Fruit fly (Drosophila melanogaster) whole organism, embryonic: Measurements from ENCODE around the gene run.

Experiments
- Ada2b ChIP-seq: fragments of 200-800 bp; sonication (Bioruptor generic); IDR thresholded peaks from 2 replicates; pipeline ENCODE4 v1.3.6; 2022; ENCODE audit warnings: missing biosample characterization, missing genetic modification characterization
- B-H1 ChIP-seq: fragments of 200-800 bp; sonication (Bioruptor generic); IDR thresholded peaks from 3 replicates; pipeline ENCODE4 v1.3.6; 2022; ENCODE audit warnings: missing biosample characterization, missing genetic modification characterization
- Blimp-1 ChIP-seq: fragments of 200-800 bp; sonication (Bioruptor generic); optimal IDR thresholded peaks from 3 replicates; lab custom pipeline; 2018; ENCODE audit warnings: missing biosample characterization, missing genetic modification characterization, mild to moderate bottlenecking, moderate library complexity, missing genetic modification reagents
- CG10565 ChIP-seq: fragments of 200-800 bp; sonication (Bioruptor generic); optimal IDR thresholded peaks from 3 replicates; lab custom pipeline; 2016; ENCODE audit warnings: missing biosample characterization, mild to moderate bottlenecking, missing genetic modification characterization
- CG10654 ChIP-seq: fragments of 200-800 bp; sonication (Bioruptor generic); optimal IDR thresholded peaks from 2 replicates; lab custom pipeline; 2016; ENCODE audit warnings: missing biosample characterization, missing genetic modification characterization
- CG11560 ChIP-seq: fragments of 200-800 bp; sonication (Bioruptor generic); IDR thresholded peaks from 3 replicates; pipeline ENCODE4 v1.3.6; 2022; ENCODE audit warnings: missing biosample characterization, missing genetic modification characterization
- CG11696 ChIP-seq: fragments of 200-800 bp; sonication (Bioruptor generic); IDR thresholded peaks from 2 replicates; pipeline ENCODE4 v1.3.6; 2022; ENCODE audit warnings: missing biosample characterization, missing genetic modification characterization
- CG12104 ChIP-seq: fragments of 200-800 bp; sonication (Bioruptor generic); optimal IDR thresholded peaks from 3 replicates; lab custom pipeline; 2016; ENCODE audit warnings: missing biosample characterization, missing genetic modification characterization
- CG13894 ChIP-seq: fragments of 200-800 bp; sonication (Bioruptor generic); optimal IDR thresholded peaks from 3 replicates; lab custom pipeline; 2018; ENCODE audit warnings: missing biosample characterization, mild to moderate bottlenecking, missing genetic modification characterization, moderate library complexity
- CG15269 ChIP-seq: fragments of 200-800 bp; sonication (Bioruptor generic); optimal IDR thresholded peaks from 2 replicates; lab custom pipeline; 2018; ENCODE audit warnings: missing biosample characterization, mild to moderate bottlenecking, missing genetic modification characterization, moderate library complexity
- CG17359 ChIP-seq: fragments of 200-800 bp; sonication (Bioruptor generic); optimal IDR thresholded peaks from 3 replicates; lab custom pipeline; 2018; ENCODE audit warnings: missing biosample characterization, mild to moderate bottlenecking, missing genetic modification characterization, moderate library complexity
- CG17385 ChIP-seq: fragments of 200-800 bp; sonication (Bioruptor generic); optimal IDR thresholded peaks from 3 replicates; lab custom pipeline; 2018; ENCODE audit warnings: missing biosample characterization, mild to moderate bottlenecking, missing genetic modification characterization
- CG17802 ChIP-seq: fragments of 200-800 bp; sonication (Bioruptor generic); optimal IDR thresholded peaks from 2 replicates; lab custom pipeline; 2018; ENCODE audit warnings: missing biosample characterization, mild to moderate bottlenecking, missing genetic modification characterization, moderate library complexity
- CG18764 ChIP-seq: fragments of 200-800 bp; sonication (Bioruptor generic); optimal IDR thresholded peaks from 3 replicates; lab custom pipeline; 2016; ENCODE audit warnings: missing biosample characterization, missing genetic modification characterization
- CG3281 ChIP-seq: fragments of 200-800 bp; sonication (Bioruptor generic); optimal IDR thresholded peaks from 3 replicates; lab custom pipeline; 2017; ENCODE audit warnings: missing biosample characterization, mild to moderate bottlenecking, missing genetic modification characterization
- CG3838 ChIP-seq: fragments of 200-800 bp; sonication (Bioruptor generic); optimal IDR thresholded peaks from 3 replicates; lab custom pipeline; 2016; ENCODE audit warnings: missing biosample characterization, missing genetic modification characterization
- CG5180 ChIP-seq: fragments of 200-800 bp; sonication (Bioruptor generic); optimal IDR thresholded peaks from 3 replicates; lab custom pipeline; 2017; ENCODE audit warnings: missing biosample characterization, missing genetic modification characterization, mild to moderate bottlenecking, moderate library complexity, missing genetic modification reagents
- CG5953 ChIP-seq: fragments of 200-800 bp; sonication (Bioruptor generic); IDR thresholded peaks from 2 replicates; pipeline ENCODE4 v1.3.6; 2022; ENCODE audit warnings: missing biosample characterization, missing genetic modification characterization
- CG8281 ChIP-seq: fragments of 200-800 bp; sonication (Bioruptor generic); optimal IDR thresholded peaks from 2 replicates; lab custom pipeline; 2018; ENCODE audit warnings: missing biosample characterization, mild to moderate bottlenecking, missing genetic modification characterization, moderate library complexity
- CHES-1-like ChIP-seq: fragments of 200-800 bp; sonication (Bioruptor generic); optimal IDR thresholded peaks from 2 replicates; lab custom pipeline; 2016; ENCODE audit warnings: missing biosample characterization, missing genetic modification characterization
- CrebB ChIP-seq: fragments of 200-800 bp; sonication (Bioruptor generic); optimal IDR thresholded peaks from 3 replicates; lab custom pipeline; 2018; ENCODE audit warnings: missing biosample characterization, mild to moderate bottlenecking, missing genetic modification characterization
- Dek ChIP-seq: fragments of 200-800 bp; sonication (Bioruptor generic); optimal IDR thresholded peaks from 3 replicates; lab custom pipeline; 2019; ENCODE audit warnings: missing biosample characterization, mild to moderate bottlenecking, missing genetic modification characterization, moderate library complexity
- Dip2 ChIP-seq: fragments of 200-800 bp; sonication (Bioruptor generic); IDR thresholded peaks from 2 replicates; pipeline ENCODE4 v1.3.6; 2022; ENCODE audit warnings: missing biosample characterization, missing genetic modification characterization
- Ets65A ChIP-seq: fragments of 200-800 bp; sonication (Bioruptor generic); peaks from one replicate; lab custom pipeline; 2016; ENCODE audit warnings: missing biosample characterization, missing genetic modification characterization
- GATAe ChIP-seq: fragments of 200-800 bp; sonication (Bioruptor generic); conservative IDR thresholded peaks from 2 replicates; pipeline ENCODE4 v1.3.6; 2022; ENCODE audit warnings: missing biosample characterization, missing genetic modification characterization
- Hey ChIP-seq: fragments of 200-800 bp; sonication (Bioruptor generic); optimal IDR thresholded peaks from 3 replicates; lab custom pipeline; 2018; ENCODE audit warnings: missing biosample characterization, mild to moderate bottlenecking, missing genetic modification characterization
- Hmx ChIP-seq: fragments of 200-800 bp; sonication (Bioruptor generic); optimal IDR thresholded peaks from 2 replicates; lab custom pipeline; 2016; ENCODE audit warnings: missing biosample characterization, missing genetic modification characterization
- Mrtf ChIP-seq: fragments of 200-800 bp; sonication (Bioruptor generic); IDR thresholded peaks from 3 replicates; pipeline ENCODE4 v1.3.6; 2022; ENCODE audit warnings: missing biosample characterization, missing genetic modification characterization
- Opbp ChIP-seq: fragments of 200-800 bp; sonication (Bioruptor generic); IDR thresholded peaks from 3 replicates; pipeline ENCODE4 v1.3.6; 2022; ENCODE audit warnings: missing biosample characterization, missing genetic modification characterization; ENCODE audit not compliant: partially characterized antibody
- Optix ChIP-seq: fragments of 200-800 bp; sonication (Bioruptor generic); IDR thresholded peaks from 3 replicates; pipeline ENCODE4 v1.3.6; 2022; ENCODE audit warnings: missing biosample characterization, missing genetic modification characterization
- PHDP ChIP-seq: fragments of 200-800 bp; sonication (Bioruptor generic); optimal IDR thresholded peaks from 3 replicates; lab custom pipeline; 2018; ENCODE audit warnings: missing biosample characterization, mild to moderate bottlenecking, missing genetic modification characterization, moderate library complexity
- Side ChIP-seq: fragments of 200-800 bp; sonication (Bioruptor generic); optimal IDR thresholded peaks from 2 replicates; lab custom pipeline; 2016; ENCODE audit warnings: missing biosample characterization, missing genetic modification characterization
- Sox100B ChIP-seq: fragments of 200-800 bp; sonication (Bioruptor generic); optimal IDR thresholded peaks from 3 replicates; lab custom pipeline; 2018; ENCODE audit warnings: missing biosample characterization, mild to moderate bottlenecking, missing genetic modification characterization
- Tbp ChIP-seq: fragments of >200 bp; optimal IDR thresholded peaks from 2 replicates; lab custom pipeline; 2018; ENCODE audit warnings: missing biosample characterization, missing genetic modification characterization
- ab ChIP-seq: fragments of 200-800 bp; sonication (Bioruptor generic); optimal IDR thresholded peaks from 2 replicates; lab custom pipeline; 2016; ENCODE audit warnings: missing biosample characterization, missing genetic modification characterization
- ato ChIP-seq: fragments of 200-800 bp; sonication (Bioruptor generic); IDR thresholded peaks from 2 replicates; pipeline ENCODE4 v1.3.6; 2022; ENCODE audit warnings: missing biosample characterization, missing genetic modification characterization; ENCODE audit not compliant: partially characterized antibody
- cad ChIP-seq: fragments of >200 bp; optimal IDR thresholded peaks from 2 replicates; lab custom pipeline; 2017; ENCODE audit warnings: missing biosample characterization, missing genetic modification characterization
- ci ChIP-seq: fragments of 200-800 bp; sonication (Bioruptor generic); IDR thresholded peaks from 3 replicates; pipeline ENCODE4 v1.3.6; 2022; ENCODE audit warnings: missing biosample characterization, missing genetic modification characterization
- emc ChIP-seq: fragments of 200-800 bp; sonication (Bioruptor generic); optimal IDR thresholded peaks from 2 replicates; lab custom pipeline; 2016; ENCODE audit warnings: missing biosample characterization, missing genetic modification characterization
- ewg ChIP-seq: fragments of 200-800 bp; sonication (Bioruptor generic); optimal IDR thresholded peaks from 3 replicates; lab custom pipeline; 2017; ENCODE audit warnings: mild to moderate bottlenecking, missing biosample characterization, missing genetic modification reagents, missing genetic modification characterization
- gsb-n ChIP-seq: fragments of 200-800 bp; sonication (Bioruptor generic); optimal IDR thresholded peaks from 3 replicates; lab custom pipeline; 2018; ENCODE audit warnings: missing biosample characterization, mild to moderate bottlenecking, missing genetic modification characterization
- jing ChIP-seq: fragments of 200-800 bp; sonication (Bioruptor generic); optimal IDR thresholded peaks from 2 replicates; lab custom pipeline; 2018; ENCODE audit warnings: missing biosample characterization, mild to moderate bottlenecking, missing genetic modification characterization
- maf-S ChIP-seq: fragments of 200-800 bp; sonication (Bioruptor generic); optimal IDR thresholded peaks from 2 replicates; lab custom pipeline; 2016; ENCODE audit warnings: missing biosample characterization, missing genetic modification characterization
- odd ChIP-seq: fragments of 200-800 bp; sonication (Bioruptor generic); optimal IDR thresholded peaks from 2 replicates; lab custom pipeline; 2017; ENCODE audit warnings: missing biosample characterization, mild to moderate bottlenecking, missing genetic modification characterization
- otp ChIP-seq: fragments of 200-800 bp; sonication (Bioruptor generic); IDR thresholded peaks from 3 replicates; pipeline ENCODE4, ENCODE4 v1.3.6; 2022; ENCODE audit warnings: missing biosample characterization, missing genetic modification characterization
- rib ChIP-seq: fragments of 200-800 bp; sonication (Bioruptor generic); IDR thresholded peaks from 2 replicates; pipeline ENCODE4 v1.3.6; 2022; ENCODE audit warnings: missing biosample characterization, missing genetic modification characterization
- sens ChIP-seq: fragments of 200-800 bp; sonication (Bioruptor generic); peaks from one replicate; lab custom pipeline; 2016; ENCODE audit warnings: missing biosample characterization, missing genetic modification characterization
- sob ChIP-seq: fragments of 200-800 bp; sonication (Bioruptor generic); IDR thresholded peaks from 2 replicates; pipeline ENCODE4 v1.3.6; 2022; ENCODE audit warnings: missing biosample characterization, missing genetic modification characterization
- ssp ChIP-seq: fragments of 200-800 bp; sonication (Bioruptor generic); IDR thresholded peaks from 2 replicates; pipeline ENCODE4 v1.3.6; 2022; ENCODE audit warnings: missing biosample characterization, missing genetic modification characterization
- tll ChIP-seq, 2 experiments: fragments of 200-800 bp in 1 of 2; fragments of >200 bp in 1 of 2; sonication (Bioruptor generic) in 1 of 2; optimal IDR thresholded peaks; 2 replicates each; lab custom pipeline; 2017 to 2019; ENCODE audit warnings: missing biosample characterization in 2 of 2, missing genetic modification characterization in 2 of 2, mild to moderate bottlenecking in 1 of 2, moderate library complexity in 1 of 2

Gene run

DNA sequence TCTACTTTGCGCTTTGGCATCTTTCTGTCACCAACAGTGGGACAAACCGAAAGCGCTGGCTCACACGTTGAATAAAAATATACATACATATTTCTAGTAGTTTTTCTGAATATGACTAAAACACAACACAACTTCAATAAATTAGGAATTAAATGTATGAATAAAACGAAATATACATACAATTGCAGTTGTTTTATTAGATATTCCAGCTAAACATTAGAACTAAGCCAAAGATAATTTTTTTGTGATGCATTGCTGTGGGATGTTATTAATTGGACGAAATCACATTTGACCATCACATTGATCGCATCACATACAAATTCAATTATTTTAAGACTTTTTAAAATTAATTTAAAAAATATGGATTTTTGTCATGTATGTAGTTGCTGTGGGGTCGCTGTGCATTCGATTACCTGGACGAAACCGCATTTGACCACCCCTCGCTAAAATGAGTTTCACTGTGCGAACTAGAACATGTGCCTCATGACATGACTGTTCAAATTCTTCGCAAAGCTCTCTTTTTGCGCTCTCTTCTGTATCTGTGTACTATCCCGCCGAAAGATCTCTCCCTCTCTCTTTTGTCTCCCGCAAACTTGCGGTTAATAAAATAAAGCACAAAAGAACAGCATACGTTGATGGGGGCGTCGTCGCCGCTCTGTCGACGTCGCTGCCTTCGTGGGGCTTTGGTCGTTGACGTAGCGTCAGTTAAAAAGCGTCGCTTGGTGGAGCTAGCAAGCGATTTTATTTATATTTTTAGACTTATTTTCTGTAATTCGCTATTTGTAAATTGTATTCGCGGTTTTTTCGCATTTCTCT, 33.7 kb upstream of the run start, which contains the start of gene Cyp6v1 (continued):
- TF ChIP-seq jing (no peak), CHES-1-like (GFP tag; lab: Kevin White, UChicago) (no peak), CG11560 (no peak), Sox100B (GFP tag; lab: Kevin White, UChicago) (peak; percentile 51), ci (no peak), Optix (GFP tag; lab: Robert Waterston, UW) (no peak), Ada2b (GFP tag; lab: Robert Waterston, UW) (no peak), Dek (peak; percentile 30), Blimp-1 (GFP tag; lab: Kevin White, UChicago) (no peak), ab (GFP tag; lab: Kevin White, UChicago) (no peak), CG5953 (no peak), CG10565 (GFP tag; lab: Kevin White, UChicago) (no peak), emc (GFP tag; lab: Kevin White, UChicago) (peak; percentile 21), gsb-n (tag; lab: Kevin White, UChicago) (no peak), rib (GFP tag; lab: Robert Waterston, UW) (no peak), Dip2 (no peak), Tbp (GFP tag; lab: Kevin White, UChicago) (no peak), Ets65A (GFP tag; lab: Kevin White, UChicago) (peak; percentile 38), Hey (no peak), CG10654 (peak; percentile 10), CG15269 (tag; lab: Kevin White, UChicago) (peak; percentile 54), Hmx (GFP tag; lab: Kevin White, UChicago) (peak; percentile 45), odd (GFP tag; lab: Kevin White, UChicago) (peak; percentile 26), ssp (GFP tag; lab: Robert Waterston, UW) (no peak), B-H1 (no peak), Side (no peak), sens (peak; percentile 68), CG3281 (GFP tag; lab: Kevin White, UChicago) (peak; percentile 74), CG5180 (GFP tag; lab: Kevin White, UChicago) (no peak), CG8281 (tag; lab: Kevin White, UChicago) (peak; percentile 4), CG17802 (tag; lab: Kevin White, UChicago) (no peak), otp (GFP tag; lab: Robert Waterston, UW) (no peak), sob (no peak), CG17385 (GFP tag; lab: Kevin White, UChicago) (peak; percentile 39), CG3838 (GFP tag; lab: Kevin White, UChicago) (no peak), ato (no peak), ewg (GFP tag; lab: Kevin White, UChicago) (no peak), CG18764 (GFP tag; lab: Kevin White, UChicago) (no peak), PHDP (tag; lab: Kevin White, UChicago) (peak; percentile 49), cad (GFP tag; lab: Kevin White, UChicago) (no peak), CG11696 (GFP tag; lab: Robert Waterston, UW) (no peak), CG12104 (GFP tag; lab: Kevin White, UChicago) (no peak), maf-S (GFP tag; lab: Kevin White, UChicago) (no peak), CrebB (tag; lab: Kevin White, UChicago) (no peak), GATAe (GFP tag; lab: Robert Waterston, UW) (no peak), CG17359 (tag; lab: Kevin White, UChicago) (no peak), CG13894 (no peak), Opbp (GFP tag; lab: Robert Waterston, UW) (no peak), Mrtf (GFP tag; lab: Robert Waterston, UW) (no peak), tll (GFP tag; optimal IDR thresholded peaks at IDR 0.05; lab: Kevin White, UChicago) (no peak)
